Worm (Caenorhabditis elegans) whole organism, L1 larva: Measurements from ENCODE around the gene C06C3.7.

Experiments
- C34B4.2 ChIP-seq: sonication (generic microtip); optimal IDR thresholded peaks from 2 replicates; lab custom pipeline; 2017; ENCODE audit warnings: mild to moderate bottlenecking, missing genetic modification characterization, missing compliant biosample characterization
- F16B12.6 ChIP-seq: fragments of 150-350 bp; optimal IDR thresholded peaks from 2 replicates; lab custom pipeline; 2014; ENCODE audit warnings: missing biosample characterization, missing genetic modification characterization
- Y116A8C.19 ChIP-seq: sonication (generic microtip); optimal IDR thresholded peaks from 2 replicates; lab custom pipeline; 2016; ENCODE audit warnings: missing compliant biosample characterization, missing genetic modification characterization, borderline replicate concordance
- alr-1 ChIP-seq: fragments of 200-800 bp; sonication (Bioruptor generic); optimal IDR thresholded peaks from 2 replicates; lab custom pipeline; 2018; ENCODE audit warnings: borderline replicate concordance, mild to moderate bottlenecking, missing genetic modification characterization, missing compliant biosample characterization
- aly-2 ChIP-seq: fragments of 150-350 bp; optimal IDR thresholded peaks from 2 replicates; lab custom pipeline; 2014; ENCODE audit warnings: missing biosample characterization, missing genetic modification characterization
- ama-1 ChIP-seq: fragments of 150-350 bp; optimal IDR thresholded peaks from 2 replicates; lab custom pipeline; 2014
- dsc-1 ChIP-seq: sonication (generic microtip); optimal IDR thresholded peaks from 2 replicates; lab custom pipeline; 2016; ENCODE audit warnings: mild to moderate bottlenecking, missing genetic modification characterization, missing compliant biosample characterization
- efl-1 ChIP-seq, 4 experiments: fragments of 150-350 bp; optimal IDR thresholded peaks in 3 of 4; peaks in 1 of 4; 1 replicate in 1 of 4; 2 replicates in 3 of 4; lab custom pipeline; 2014; ENCODE audit warnings: missing biosample characterization in 2 of 4, missing genetic modification characterization in 2 of 4, missing genetic modification reagents in 2 of 4
- efl-3 ChIP-seq: fragments of 200-800 bp; sonication (Bioruptor generic); optimal IDR thresholded peaks from 2 replicates; lab custom pipeline; 2018; ENCODE audit warnings: mild to moderate bottlenecking, missing genetic modification characterization, missing compliant biosample characterization
- egl-27 ChIP-seq, 2 experiments: fragments of 150-350 bp in 1 of 2; sonication (generic microtip); optimal IDR thresholded peaks; 3 replicates each; lab custom pipeline; 2017 to 2018; ENCODE audit warnings: missing biosample characterization in 2 of 2, missing genetic modification characterization in 2 of 2, missing genetic modification reagents in 2 of 2
- elt-3 ChIP-seq, 6 experiments: fragments of 150-350 bp in 1 of 6; sonication (generic microtip); optimal IDR thresholded peaks; 2 replicates each; lab custom pipeline; 2017 to 2018; ENCODE audit warnings: missing biosample characterization in 6 of 6, missing genetic modification characterization in 6 of 6, inconsistent platforms in 1 of 6
- fos-1 ChIP-seq: fragments of 150-350 bp; optimal IDR thresholded peaks from 2 replicates; lab custom pipeline; 2014; ENCODE audit warnings: missing biosample characterization, missing genetic modification characterization
- hlh-4 ChIP-seq: sonication (generic microtip); optimal IDR thresholded peaks from 2 replicates; lab custom pipeline; 2016; ENCODE audit warnings: mild to moderate bottlenecking, missing genetic modification characterization, missing compliant biosample characterization
- hpl-2 ChIP-seq: fragments of 150-350 bp; optimal IDR thresholded peaks from 2 replicates; lab custom pipeline; 2014; ENCODE audit warnings: missing biosample characterization, missing genetic modification reagents, missing genetic modification characterization
- irx-1 ChIP-seq: sonication (generic microtip); optimal IDR thresholded peaks from 2 replicates; lab custom pipeline; 2016; ENCODE audit warnings: missing genetic modification characterization, missing compliant biosample characterization
- lin-13 ChIP-seq: fragments of 150-350 bp; optimal IDR thresholded peaks from 2 replicates; lab custom pipeline; 2014; ENCODE audit warnings: missing biosample characterization, missing genetic modification reagents, missing genetic modification characterization
- lin-14 ChIP-seq: fragments of 200-800 bp; sonication (Bioruptor generic); optimal IDR thresholded peaks from 2 replicates; lab custom pipeline; 2018; ENCODE audit warnings: mild to moderate bottlenecking, missing genetic modification characterization, moderate library complexity, missing compliant biosample characterization
- lin-15B ChIP-seq: fragments of 150-350 bp; sonication (generic microtip); optimal IDR thresholded peaks from 3 replicates; lab custom pipeline; 2014; ENCODE audit warnings: missing biosample characterization, missing genetic modification characterization
- lin-39 ChIP-seq: fragments of 150-350 bp; optimal IDR thresholded peaks from 2 replicates; lab custom pipeline; 2014; ENCODE audit warnings: missing biosample characterization, missing genetic modification reagents, missing genetic modification characterization
- lir-3 ChIP-seq: sonication (generic microtip); optimal IDR thresholded peaks from 2 replicates; lab custom pipeline; 2016; ENCODE audit warnings: mild to moderate bottlenecking, missing genetic modification characterization, moderate library complexity, missing compliant biosample characterization; ENCODE audit not compliant: poor library complexity
- lsy-2 ChIP-seq, 2 experiments: fragments of 150-350 bp; optimal IDR thresholded peaks; 2 replicates each; lab custom pipeline; 2014; ENCODE audit warnings: missing biosample characterization in 2 of 2, missing genetic modification characterization in 2 of 2
- mab-9 ChIP-seq: fragments of 200-800 bp; sonication (Bioruptor generic); IDR thresholded peaks from 2 replicates; pipeline ENCODE4 v1.3.6; 2022; ENCODE audit warnings: missing genetic modification reagents, missing genetic modification characterization, missing compliant biosample characterization
- mef-2 ChIP-seq: fragments of 150-350 bp; optimal IDR thresholded peaks from 2 replicates; lab custom pipeline; 2014; ENCODE audit warnings: missing biosample characterization, missing genetic modification characterization
- mep-1 ChIP-seq: fragments of 150-350 bp; optimal IDR thresholded peaks from 2 replicates; lab custom pipeline; 2014; ENCODE audit warnings: missing biosample characterization, missing genetic modification characterization
- nhr-19 ChIP-seq: fragments of 200-800 bp; sonication (Bioruptor generic); conservative IDR thresholded peaks from 2 replicates; pipeline ENCODE4 v1.3.6; 2022; ENCODE audit warnings: missing genetic modification characterization, missing compliant biosample characterization
- nhr-28 ChIP-seq: fragments of 150-350 bp; optimal IDR thresholded peaks from 2 replicates; lab custom pipeline; 2014; ENCODE audit warnings: missing biosample characterization, missing genetic modification characterization
- nhr-47 ChIP-seq: sonication (generic microtip); optimal IDR thresholded peaks from 2 replicates; lab custom pipeline; 2016; ENCODE audit warnings: mild to moderate bottlenecking, missing genetic modification characterization, moderate library complexity, missing compliant biosample characterization
- nhr-77 ChIP-seq: fragments of 150-350 bp; optimal IDR thresholded peaks from 2 replicates; lab custom pipeline; 2014; ENCODE audit warnings: missing biosample characterization, missing genetic modification characterization
- nhr-84 ChIP-seq: sonication (generic microtip); optimal IDR thresholded peaks from 2 replicates; lab custom pipeline; 2017; ENCODE audit warnings: missing biosample characterization, missing genetic modification characterization
- nhr-85 ChIP-seq: sonication (generic microtip); peaks from one replicate; lab custom pipeline; 2016; ENCODE audit warnings: missing genetic modification characterization, inconsistent platforms, missing compliant biosample characterization
- nhr-90 ChIP-seq: sonication (generic microtip); optimal IDR thresholded peaks from 2 replicates; lab custom pipeline; 2016; ENCODE audit warnings: mild to moderate bottlenecking, missing genetic modification characterization, missing compliant biosample characterization; ENCODE audit not compliant: poor library complexity
- pag-3 ChIP-seq: sonication (generic microtip); optimal IDR thresholded peaks from 2 replicates; lab custom pipeline; 2017; ENCODE audit warnings: missing genetic modification characterization, mild to moderate bottlenecking, missing compliant biosample characterization, antibody characterized with exemption, borderline replicate concordance; ENCODE audit not compliant: insufficient read depth
- pax-3 ChIP-seq: fragments of 200-800 bp; sonication (Bioruptor generic); optimal IDR thresholded peaks from 2 replicates; lab custom pipeline; 2018; ENCODE audit warnings: mild to moderate bottlenecking, missing genetic modification characterization, moderate library complexity, missing compliant biosample characterization
- pqm-1 ChIP-seq: sonication (generic microtip); optimal IDR thresholded peaks from 3 replicates; lab custom pipeline; 2017; ENCODE audit warnings: missing biosample characterization, missing genetic modification characterization
- skn-1 ChIP-seq: fragments of 150-350 bp; optimal IDR thresholded peaks from 2 replicates; lab custom pipeline; 2014; ENCODE audit warnings: missing biosample characterization, missing genetic modification characterization
- snu-23 ChIP-seq: sonication (generic microtip); optimal IDR thresholded peaks from 2 replicates; lab custom pipeline; 2016; ENCODE audit warnings: missing genetic modification characterization, missing compliant biosample characterization
- sox-4 ChIP-seq: sonication (generic microtip); optimal IDR thresholded peaks from 2 replicates; lab custom pipeline; 2016; ENCODE audit warnings: missing genetic modification characterization, missing compliant biosample characterization
- sup-37 ChIP-seq: fragments of 200-800 bp; sonication (Bioruptor generic); optimal IDR thresholded peaks from 2 replicates; lab custom pipeline; 2018; ENCODE audit warnings: mild to moderate bottlenecking, missing genetic modification characterization, missing compliant biosample characterization
- swsn-7 ChIP-seq: sonication (generic microtip); optimal IDR thresholded peaks from 2 replicates; lab custom pipeline; 2016; ENCODE audit warnings: missing genetic modification characterization, missing compliant biosample characterization
- tbx-2 ChIP-seq: sonication (generic microtip); optimal IDR thresholded peaks from 2 replicates; lab custom pipeline; 2016; ENCODE audit warnings: missing genetic modification characterization, missing compliant biosample characterization
- tlp-1 ChIP-seq: fragments of 150-350 bp; optimal IDR thresholded peaks from 2 replicates; lab custom pipeline; 2014; ENCODE audit warnings: missing biosample characterization, missing genetic modification characterization
- unc-130 ChIP-seq: fragments of 150-350 bp; optimal IDR thresholded peaks from 2 replicates; lab custom pipeline; 2017; ENCODE audit warnings: missing biosample characterization, missing genetic modification characterization, inconsistent platforms
- unc-30 ChIP-seq: sonication (generic microtip); optimal IDR thresholded peaks from 2 replicates; lab custom pipeline; 2017; ENCODE audit warnings: missing biosample characterization, missing genetic modification characterization
- unc-62 ChIP-seq: fragments of 150-350 bp; optimal IDR thresholded peaks from 2 replicates; lab custom pipeline; 2014; ENCODE audit warnings: missing biosample characterization, missing genetic modification reagents, missing genetic modification characterization
- vab-15 ChIP-seq: sonication (generic microtip); optimal IDR thresholded peaks from 2 replicates; lab custom pipeline; 2017; ENCODE audit warnings: missing genotype, mild to moderate bottlenecking, missing genetic modification characterization, missing compliant biosample characterization
- ztf-11 ChIP-seq, 2 experiments: sonication (generic microtip); optimal IDR thresholded peaks; 2 replicates each; lab custom pipeline; 2016 to 2017; ENCODE audit warnings: missing genetic modification characterization in 2 of 2, missing biosample characterization in 1 of 2, missing compliant biosample characterization in 1 of 2

The C06C3.7 gene

DNA sequence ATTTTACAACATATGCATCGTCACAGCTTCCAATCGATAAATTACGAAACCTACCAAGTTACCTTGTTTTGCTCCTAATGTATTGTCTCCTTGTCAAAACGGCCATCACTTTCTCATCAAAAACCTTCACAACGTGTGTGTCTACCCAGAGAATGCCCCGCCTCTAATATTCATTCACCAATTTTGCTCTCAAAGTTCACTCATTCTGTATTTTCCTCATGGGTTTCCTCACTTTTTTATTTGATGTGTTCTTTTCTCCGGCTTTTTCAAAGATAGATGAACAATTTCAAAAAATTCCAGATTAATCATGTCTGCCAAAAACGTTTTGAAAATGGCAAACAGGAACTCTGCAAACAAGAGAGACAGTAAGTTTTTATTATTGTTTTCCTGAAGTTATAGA is at the start of gene C06C3.7:
TSS of gene C06C3.7 (plus strand) at position 301 of the 400 bp plus-strand sequence.
- TF ChIP-seq dsc-1 = no peak
- TF ChIP-seq, all 84 proteins: peak for 0

DNA sequence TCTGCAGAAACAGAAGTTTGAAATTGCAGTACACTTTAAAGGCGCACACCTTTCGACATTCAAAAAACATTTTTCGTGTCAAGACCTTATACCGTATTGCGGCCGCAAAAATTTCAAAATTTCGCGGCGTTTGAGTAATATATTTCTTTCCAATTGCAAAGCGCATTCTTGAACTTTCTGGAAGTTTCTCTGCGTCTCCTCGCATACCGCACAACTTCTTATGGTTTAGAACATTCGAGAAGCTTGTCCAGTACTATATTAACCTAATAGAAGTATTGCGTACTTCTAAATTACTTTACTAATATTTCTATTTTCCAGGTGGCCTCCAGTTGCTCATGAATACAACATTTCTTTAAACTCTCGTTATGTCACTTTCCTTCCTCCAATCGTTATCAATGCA is 48.7 kb upstream of the C06C3.7 start:
- no peak for TF ChIP-seq lir-3
- no peak for TF ChIP-seq lin-14 (GFP tag; lab: Kevin White, UChicago)
- no peak for TF ChIP-seq lin-13
- TF ChIP-seq mep-1 (tag; lab: Kevin White, UChicago) = peak; percentile 32
- TF ChIP-seq, all 84 proteins: peak for 1

DNA sequence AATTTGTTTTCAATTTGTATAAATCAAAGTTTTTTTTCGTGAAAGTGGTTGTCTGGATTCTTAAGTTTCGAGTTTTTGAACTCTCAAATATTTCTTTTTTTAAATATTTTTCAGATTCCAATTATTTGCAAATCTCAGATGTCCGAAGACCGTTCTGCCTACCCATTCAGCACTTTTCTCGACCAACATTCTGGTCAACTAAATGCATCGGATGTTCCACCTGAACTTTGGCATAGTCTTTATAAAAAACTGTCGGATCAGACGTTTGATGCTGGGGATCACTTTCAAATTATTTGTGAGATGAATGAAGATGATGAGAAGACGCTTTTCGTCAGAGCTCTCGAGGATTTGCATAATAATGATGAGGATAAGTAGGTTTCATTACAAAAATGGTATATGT is 46.5 kb upstream of the C06C3.7 start, which contains the start of gene ttll-12:
TSS of gene ttll-12 (plus strand) at position 139 of the 400 bp plus-strand sequence.
- TF ChIP-seq lir-3 = no peak
- TF ChIP-seq mep-1 (tag; lab: Kevin White, UChicago) = peak; percentile 10
- no peak for TF ChIP-seq snu-23 (GFP tag; lab: Kevin White, UChicago)

DNA sequence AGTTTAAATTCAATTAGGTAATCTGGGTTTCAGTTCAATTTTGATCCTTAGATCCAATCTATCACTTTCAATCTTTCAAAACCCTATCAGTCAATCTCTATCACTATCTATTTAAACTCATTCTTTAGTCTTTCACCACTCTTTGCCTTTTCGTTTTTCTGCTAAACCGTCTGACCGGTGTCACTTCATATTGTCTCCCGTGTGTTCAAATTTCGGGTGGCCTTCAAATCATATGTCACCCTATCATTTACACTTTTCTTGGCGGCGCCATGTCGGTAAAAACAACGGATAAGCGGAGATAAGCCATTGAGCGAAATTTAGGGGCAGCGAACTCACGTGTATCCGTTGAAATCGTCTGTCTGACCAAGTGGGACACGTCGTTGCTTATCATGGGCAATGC is 41.4 kb upstream of the C06C3.7 start:
- TF ChIP-seq nhr-77 (tag; lab: Kevin White, UChicago) (no peak), ama-1 (no peak), mep-1 (tag; lab: Kevin White, UChicago) (peak; percentile 20), hpl-2 (GFP tag; lab: Kevin White, UChicago) (no peak), pag-3 (no peak), ztf-11 (tag; optimal IDR thresholded peaks at IDR 0.05; lab: Kevin White, UChicago) (no peak), F16B12.6 (tag; lab: Kevin White, UChicago) (no peak), unc-130 (tag; lab: Kevin White, UChicago) (peak; percentile 18), nhr-84 (tag; lab: Kevin White, UChicago) (no peak), efl-1 (optimal IDR thresholded peaks at IDR 0.05; lab: Kevin White, UChicago) (no peak), efl-1 (GFP tag; optimal IDR thresholded peaks at IDR 0.05 in 1 of 2; lab: Kevin White, UChicago) (no peak), efl-3 (GFP tag; lab: Kevin White, UChicago) (no peak), nhr-28 (tag; lab: Kevin White, UChicago) (no peak), lin-15B (tag; lab: Kevin White, UChicago) (no peak), pqm-1 (no peak), Y116A8C.19 (no peak), C34B4.2 (tag; lab: Kevin White, UChicago) (no peak), hlh-4 (tag; lab: Kevin White, UChicago) (no peak), swsn-7 (tag; lab: Kevin White, UChicago) (no peak), nhr-47 (tag; lab: Kevin White, UChicago) (peak; percentile 36), nhr-85 (tag; lab: Kevin White, UChicago) (peak; percentile 94), alr-1 (tag; lab: Kevin White, UChicago) (no peak), lin-39 (tag; lab: Kevin White, UChicago) (no peak), skn-1 (tag; lab: Kevin White, UChicago) (no peak), egl-27 (tag; optimal IDR thresholded peaks at IDR 0.05; lab: Kevin White, UChicago) (peak in 1 of 2 experiments; percentile 29), irx-1 (tag; lab: Kevin White, UChicago) (no peak), nhr-90 (peak; percentile 48), aly-2 (no peak), unc-30 (no peak), fos-1 (tag; lab: Kevin White, UChicago) (no peak), mab-9 (GFP tag; lab: Robert Waterston, UW) (no peak), pax-3 (tag; lab: Kevin White, UChicago) (no peak), mef-2 (tag; lab: Kevin White, UChicago) (no peak), sup-37 (no peak), unc-62 (GFP tag; lab: Kevin White, UChicago) (no peak), lir-3 (no peak), tbx-2 (tag; lab: Kevin White, UChicago) (peak; percentile 59), elt-3 (tag; optimal IDR thresholded peaks at IDR 0.05; lab: Kevin White, UChicago) (peak; percentile 73 to 96 (median 89)), lsy-2 (tag; optimal IDR thresholded peaks at IDR 0.05; lab: Kevin White, UChicago) (peak in 1 of 2 experiments; percentile 12), vab-15 (tag; lab: Kevin White, UChicago) (no peak), sox-4 (tag; lab: Kevin White, UChicago) (no peak), lin-14 (GFP tag; lab: Kevin White, UChicago) (peak; percentile 84), nhr-19 (GFP tag; lab: Robert Waterston, UW) (peak; percentile 53), tlp-1 (tag; lab: Kevin White, UChicago) (no peak)
